Worm (Caenorhabditis elegans) whole organism, young adult: ENCODE results near the gene unc-132.

Experiments used
- B0336.3 ChIP-seq: fragments of 200-800 bp; sonication (Bioruptor generic); IDR thresholded peaks from 2 replicates; pipeline ENCODE4 v1.3.6; 2022; ENCODE audit warnings: missing genetic modification characterization, missing compliant biosample characterization
- C06A6.2 ChIP-seq: fragments of 200-800 bp; sonication (Bioruptor generic); conservative IDR thresholded peaks from 2 replicates; pipeline ENCODE4 v1.3.6; 2022; ENCODE audit warnings: missing genetic modification characterization, missing compliant biosample characterization
- F10E7.11 ChIP-seq: sonication (generic microtip); optimal IDR thresholded peaks from 2 replicates; lab custom pipeline; 2017; ENCODE audit warnings: mild to moderate bottlenecking, missing genetic modification characterization, moderate library complexity, missing compliant biosample characterization
- F39B2.1 ChIP-seq: fragments of 200-800 bp; sonication (Bioruptor generic); IDR thresholded peaks from 2 replicates; pipeline ENCODE4 v1.3.6; 2022; ENCODE audit warnings: missing genetic modification reagents, missing genetic modification characterization, missing compliant biosample characterization
- T26A5.8 ChIP-seq: sonication (generic microtip); optimal IDR thresholded peaks from 2 replicates; lab custom pipeline; 2016; ENCODE audit warnings: missing genetic modification characterization, missing compliant biosample characterization
- Y53G8AR.9 ChIP-seq: fragments of 200-800 bp; sonication (Bioruptor generic); conservative IDR thresholded peaks from 2 replicates; pipeline ENCODE4 v1.3.6; 2022; ENCODE audit warnings: missing genetic modification reagents, missing genetic modification characterization, missing compliant biosample characterization
- Y67H2A.10 ChIP-seq: fragments of 200-800 bp; sonication (Bioruptor generic); conservative IDR thresholded peaks from 2 replicates; pipeline ENCODE4 v1.3.6; 2022; ENCODE audit warnings: missing genetic modification reagents, missing genetic modification characterization, missing compliant biosample characterization
- akir-1 ChIP-seq: fragments of 200-800 bp; sonication (Bioruptor generic); optimal IDR thresholded peaks from 2 replicates; lab custom pipeline; 2018; ENCODE audit warnings: mild to moderate bottlenecking, missing genetic modification characterization, moderate library complexity, missing compliant biosample characterization
- aptf-3 ChIP-seq: fragments of 200-800 bp; sonication (Bioruptor generic); IDR thresholded peaks from 2 replicates; pipeline ENCODE4 v1.3.6; 2022; ENCODE audit warnings: missing genetic modification characterization, missing compliant biosample characterization
- atf-7 ChIP-seq: sonication (generic microtip); optimal IDR thresholded peaks from 2 replicates; lab custom pipeline; 2017; ENCODE audit warnings: mild to moderate bottlenecking, missing genetic modification characterization, missing compliant biosample characterization
- attf-6 ChIP-seq: fragments of 200-800 bp; sonication (Bioruptor generic); IDR thresholded peaks from 2 replicates; pipeline ENCODE4 v1.3.6; 2022; ENCODE audit warnings: missing genetic modification reagents, missing genetic modification characterization, missing compliant biosample characterization
- ccch-3 ChIP-seq: fragments of 200-800 bp; sonication (Bioruptor generic); optimal IDR thresholded peaks from 2 replicates; lab custom pipeline; 2018; ENCODE audit warnings: mild to moderate bottlenecking, missing genetic modification characterization, missing compliant biosample characterization
- cebp-1 ChIP-seq, 2 experiments: fragments of 200-800 bp in 1 of 2; sonication (Bioruptor generic) in 1 of 2; sonication (generic microtip) in 1 of 2; IDR thresholded peaks in 1 of 2; optimal IDR thresholded peaks in 1 of 2; 2 replicates each; pipeline versions ENCODE4 v1.3.6 to Lab custom; 2017 to 2022; ENCODE audit warnings: missing compliant biosample characterization in 2 of 2, missing genetic modification characterization in 2 of 2, mild to moderate bottlenecking in 1 of 2, missing genetic modification reagents in 1 of 2, moderate library complexity in 1 of 2
- cebp-2 ChIP-seq: fragments of 200-800 bp; sonication (Bioruptor generic); IDR thresholded peaks from 2 replicates; pipeline ENCODE4 v1.3.6; 2022; ENCODE audit warnings: missing genetic modification characterization, missing compliant biosample characterization
- ceh-40 ChIP-seq: fragments of 200-800 bp; sonication (Bioruptor generic); IDR thresholded peaks from 2 replicates; pipeline ENCODE4 v1.3.6; 2022; ENCODE audit warnings: missing genetic modification characterization, missing compliant biosample characterization
- ceh-91 ChIP-seq: fragments of 200-800 bp; sonication (Bioruptor generic); IDR thresholded peaks from 2 replicates; pipeline ENCODE4 v1.3.6; 2022; ENCODE audit warnings: missing genetic modification reagents, missing genetic modification characterization, missing compliant biosample characterization
- dpff-1 ChIP-seq: sonication (generic microtip); optimal IDR thresholded peaks from 2 replicates; lab custom pipeline; 2017; ENCODE audit warnings: mild to moderate bottlenecking, missing genetic modification characterization, missing compliant biosample characterization
- dpl-1 ChIP-seq: fragments of 150-350 bp; optimal IDR thresholded peaks from 2 replicates; lab custom pipeline; 2014; ENCODE audit warnings: missing biosample characterization, missing genetic modification reagents, missing genetic modification characterization
- egl-18 ChIP-seq: fragments of 200-800 bp; sonication (Bioruptor generic); IDR thresholded peaks from 2 replicates; pipeline ENCODE4 v1.3.6; 2022; ENCODE audit warnings: missing genetic modification reagents, missing genetic modification characterization, missing compliant biosample characterization
- egrh-3 ChIP-seq: fragments of 200-800 bp; sonication (Bioruptor generic); IDR thresholded peaks from 2 replicates; pipeline ENCODE4 v1.3.6; 2022; ENCODE audit warnings: missing genetic modification reagents, missing genetic modification characterization, missing compliant biosample characterization
- ekl-4 ChIP-seq: fragments of 200-800 bp; sonication (Bioruptor generic); IDR thresholded peaks from 2 replicates; pipeline ENCODE4 v1.3.6; 2022; ENCODE audit warnings: missing genetic modification reagents, missing genetic modification characterization, missing compliant biosample characterization
- gei-17 ChIP-seq: fragments of 200-800 bp; sonication (Bioruptor generic); optimal IDR thresholded peaks from 2 replicates; lab custom pipeline; 2018; ENCODE audit warnings: mild to moderate bottlenecking, missing genetic modification characterization, missing compliant biosample characterization
- him-1 ChIP-seq: sonication (generic microtip); optimal IDR thresholded peaks from 2 replicates; lab custom pipeline; 2016; ENCODE audit warnings: missing genotype, missing genetic modification reagents, missing genetic modification characterization, missing compliant biosample characterization
- hmg-20 ChIP-seq: fragments of 200-800 bp; sonication (Bioruptor generic); IDR thresholded peaks from 2 replicates; pipeline ENCODE4 v1.3.6; 2022; ENCODE audit warnings: missing genetic modification reagents, missing genetic modification characterization, missing compliant biosample characterization
- lin-35 ChIP-seq, 3 experiments: fragments of 150-350 bp in 2 of 3; sonication (generic microtip) in 1 of 3; optimal IDR thresholded peaks; 2 replicates each; lab custom pipeline; 2014 to 2018; ENCODE audit warnings: missing biosample characterization in 3 of 3, missing genetic modification characterization in 3 of 3, missing genetic modification reagents in 3 of 3
- lir-1 ChIP-seq: fragments of 200-800 bp; sonication (Bioruptor generic); conservative IDR thresholded peaks from 2 replicates; pipeline ENCODE4 v1.3.6; 2022; ENCODE audit warnings: missing genetic modification reagents, missing genetic modification characterization, missing compliant biosample characterization
- mcd-1 ChIP-seq: fragments of 200-800 bp; sonication (Bioruptor generic); IDR thresholded peaks from 2 replicates; pipeline ENCODE4 v1.3.6; 2022; ENCODE audit warnings: missing genetic modification reagents, missing genetic modification characterization, missing compliant biosample characterization
- nfya-1 ChIP-seq: sonication (generic microtip); optimal IDR thresholded peaks from 2 replicates; lab custom pipeline; 2017; ENCODE audit warnings: antibody characterized with exemption, missing compliant biosample characterization, missing genetic modification characterization, borderline replicate concordance; ENCODE audit not compliant: insufficient read depth
- nfyb-1 ChIP-seq: fragments of 200-800 bp; sonication (Bioruptor generic); IDR thresholded peaks from 2 replicates; pipeline ENCODE4 v1.3.6; 2022; ENCODE audit warnings: missing genetic modification reagents, missing genetic modification characterization, missing compliant biosample characterization
- nhr-179 ChIP-seq: sonication (generic microtip); optimal IDR thresholded peaks from 2 replicates; lab custom pipeline; 2016; ENCODE audit warnings: mild to moderate bottlenecking, missing genetic modification characterization, missing compliant biosample characterization
- nhr-27 ChIP-seq: fragments of 200-800 bp; sonication (Bioruptor generic); optimal IDR thresholded peaks from 2 replicates; lab custom pipeline; 2018; ENCODE audit warnings: mild to moderate bottlenecking, missing genetic modification characterization, moderate library complexity, missing compliant biosample characterization
- pbrm-1 ChIP-seq: fragments of 200-800 bp; sonication (Bioruptor generic); IDR thresholded peaks from 2 replicates; pipeline ENCODE4 v1.3.6; 2022; ENCODE audit warnings: missing genetic modification reagents, missing genetic modification characterization, missing compliant biosample characterization
- repo-1 ChIP-seq: sonication (generic microtip); optimal IDR thresholded peaks from 2 replicates; lab custom pipeline; 2017; ENCODE audit warnings: mild to moderate bottlenecking, missing genetic modification characterization, missing compliant biosample characterization
- sdz-38 ChIP-seq: sonication (generic microtip); optimal IDR thresholded peaks from 2 replicates; lab custom pipeline; 2016; ENCODE audit warnings: missing genotype, missing genetic modification characterization, missing compliant biosample characterization
- snpc-1.1 ChIP-seq: sonication (generic microtip); optimal IDR thresholded peaks from 2 replicates; lab custom pipeline; 2017; ENCODE audit warnings: missing genetic modification characterization, mild to moderate bottlenecking, missing compliant biosample characterization, antibody characterized with exemption, moderate library complexity, missing genotype, missing genetic modification reagents; ENCODE audit not compliant: insufficient read depth
- unc-130 ChIP-seq: sonication (generic microtip); optimal IDR thresholded peaks from 2 replicates; lab custom pipeline; 2016; ENCODE audit warnings: missing genetic modification reagents, missing genetic modification characterization, missing compliant biosample characterization
- zfh-2 ChIP-seq: fragments of 200-800 bp; sonication (Bioruptor generic); conservative IDR thresholded peaks from 2 replicates; pipeline ENCODE4 v1.3.6; 2022; ENCODE audit warnings: missing genetic modification reagents, missing genetic modification characterization, missing compliant biosample characterization
- zim-3 ChIP-seq: sonication (generic microtip); optimal IDR thresholded peaks from 2 replicates; lab custom pipeline; 2017; ENCODE audit warnings: mild to moderate bottlenecking, missing genetic modification characterization, moderate library complexity, missing compliant biosample characterization
- ztf-3 ChIP-seq: fragments of 200-800 bp; sonication (Bioruptor generic); optimal IDR thresholded peaks from 2 replicates; lab custom pipeline; 2018; ENCODE audit warnings: mild to moderate bottlenecking, missing genetic modification characterization, missing compliant biosample characterization
- ztf-6 ChIP-seq: fragments of 200-800 bp; sonication (Bioruptor generic); IDR thresholded peaks from 2 replicates; pipeline ENCODE4 v1.3.6; 2022; ENCODE audit warnings: missing genetic modification reagents, missing genetic modification characterization, missing compliant biosample characterization

unc-132 gene

ce11 chrV:3706167-3706566 is 19.3 kb downstream of the unc-132 start:
- TF ChIP-seq egrh-3 (peak; percentile 64; the same call in 1 of the 2 replicates), ceh-40 (GFP tag; lab: Robert Waterston, UW) (no peak), nfyb-1 (GFP tag; lab: Robert Waterston, UW) (0 out of 2 replicates have a peak, but pooled peaks have one; percentile 27), lir-1 (GFP tag; lab: Robert Waterston, UW) (no peak), attf-6 (GFP tag; lab: Robert Waterston, UW) (no peak), egl-18 (GFP tag; lab: Robert Waterston, UW) (no peak), sdz-38 (tag; lab: Kevin White, UChicago) (no peak), T26A5.8 (tag; lab: Kevin White, UChicago) (no peak), zim-3 (no peak), ceh-91 (GFP tag; lab: Robert Waterston, UW) (no peak), zfh-2 (GFP tag; lab: Robert Waterston, UW) (0 out of 2 replicates have a peak, but pooled peaks have one; percentile 10), hmg-20 (GFP tag; lab: Robert Waterston, UW) (no peak), gei-17 (GFP tag; lab: Kevin White, UChicago) (no peak), lin-35 (GFP tag; optimal IDR thresholded peaks at IDR 0.05; lab: Kevin White, UChicago) (no peak)

DNA sequence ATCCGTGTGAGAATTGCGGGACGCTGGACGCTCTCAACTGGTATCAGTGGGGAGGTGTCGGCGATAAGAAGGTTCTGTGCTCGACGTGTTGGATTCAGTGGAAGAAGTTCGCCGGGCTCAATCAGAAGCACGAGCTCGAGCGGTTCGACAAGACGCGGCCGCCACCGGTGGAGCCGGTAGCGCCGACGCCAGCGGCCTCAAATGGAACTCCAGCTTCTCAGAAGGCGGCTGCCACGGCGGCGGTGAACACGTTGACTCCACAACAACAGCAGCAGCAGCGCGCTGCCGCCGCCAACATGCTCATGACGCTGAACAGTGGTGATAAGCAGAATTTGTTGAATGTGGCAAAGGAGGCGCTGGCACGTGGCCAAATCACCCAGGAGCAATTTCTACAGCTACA is 20.0 kb downstream of the unc-132 start:
- TF ChIP-seq snpc-1.1 (tag; lab: Kevin White, UChicago) (no peak), akir-1 (GFP tag; lab: Kevin White, UChicago) (peak; percentile 6), zfh-2 (GFP tag; lab: Robert Waterston, UW) (peak; percentile 75), F10E7.11 (no peak), mcd-1 (no peak), egrh-3 (peak; percentile 87; the same call in 1 of the 2 replicates), ekl-4 (GFP tag; lab: Robert Waterston, UW) (no peak)

ce11 chrV:3707560-3707959 is 20.7 kb downstream of the unc-132 start:
- TF ChIP-seq nfyb-1 (GFP tag; lab: Robert Waterston, UW): peak; percentile 29; the same call in 1 of the 2 replicates

DNA sequence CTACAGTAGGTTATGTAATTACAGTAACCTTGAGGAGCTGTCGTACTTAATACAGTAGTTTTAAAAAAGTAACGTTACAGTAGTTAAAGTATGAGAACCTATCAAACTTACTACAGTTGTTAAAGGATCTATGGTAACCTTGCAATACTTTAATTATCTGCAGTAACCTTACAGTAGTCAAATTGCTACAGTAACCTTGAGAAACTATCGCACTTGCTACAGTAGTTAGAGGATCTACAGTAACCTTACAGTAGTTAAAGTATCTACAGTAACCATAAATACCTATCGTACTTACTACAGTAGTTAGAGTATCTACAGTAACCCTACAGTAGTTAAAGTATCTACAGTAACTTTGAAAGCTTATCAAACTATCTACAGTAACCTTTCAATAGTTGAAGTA is 24.6 kb downstream of the unc-132 start:
- TF ChIP-seq akir-1 (GFP tag; lab: Kevin White, UChicago): peak; percentile 5
- TF ChIP-seq nfya-1 (tag; lab: Kevin White, UChicago): no peak
- TF ChIP-seq aptf-3 (GFP tag; lab: Robert Waterston, UW): no peak
- TF ChIP-seq, all 124 proteins: peak for 1

ce11 chrV:3712192-3712591 is 25.3 kb downstream of the unc-132 start:
- TF ChIP-seq ccch-3 (GFP tag; lab: Kevin White, UChicago): no peak
- TF ChIP-seq cebp-2 (GFP tag; lab: Robert Waterston, UW): no peak
- TF ChIP-seq him-1 (tag; lab: Kevin White, UChicago): no peak
- TF ChIP-seq dpl-1: no peak
- no peak for TF ChIP-seq mcd-1
- TF ChIP-seq unc-130 (GFP tag; lab: Kevin White, UChicago): no peak
- no peak for TF ChIP-seq gei-17 (GFP tag; lab: Kevin White, UChicago)
- TF ChIP-seq ztf-6: no peak
- no peak for TF ChIP-seq nhr-179 (tag; lab: Kevin White, UChicago)
- no peak for TF ChIP-seq Y53G8AR.9 (GFP tag; lab: Robert Waterston, UW)
- no peak for TF ChIP-seq B0336.3 (GFP tag; lab: Robert Waterston, UW)
- TF ChIP-seq atf-7: peak; percentile 18
- TF ChIP-seq nhr-27 (tag; lab: Kevin White, UChicago): no peak
- 0 out of 2 replicates have a peak, but pooled peaks have one; percentile 14 for TF ChIP-seq cebp-1 (GFP tag; IDR thresholded peaks at IDR 0.05; lab: Robert Waterston, UW)
- TF ChIP-seq cebp-1 (tag; optimal IDR thresholded peaks at IDR 0.05; lab: Kevin White, UChicago): peak; percentile 57
- peak; percentile 31 for TF ChIP-seq repo-1
- 0 out of 2 replicates have a peak, but pooled peaks have one; percentile 7 for TF ChIP-seq pbrm-1 (GFP tag; lab: Robert Waterston, UW)
- TF ChIP-seq Y67H2A.10: no peak
- TF ChIP-seq F39B2.1: no peak
- no peak for TF ChIP-seq zim-3
- TF ChIP-seq dpff-1 (tag; lab: Kevin White, UChicago): no peak
- TF ChIP-seq ztf-3: no peak
- no peak for TF ChIP-seq C06A6.2 (GFP tag; lab: Robert Waterston, UW)
